Fruit fly (Drosophila melanogaster): ENCODE data around the gene CG42654.

CG42654 gene

DNA sequence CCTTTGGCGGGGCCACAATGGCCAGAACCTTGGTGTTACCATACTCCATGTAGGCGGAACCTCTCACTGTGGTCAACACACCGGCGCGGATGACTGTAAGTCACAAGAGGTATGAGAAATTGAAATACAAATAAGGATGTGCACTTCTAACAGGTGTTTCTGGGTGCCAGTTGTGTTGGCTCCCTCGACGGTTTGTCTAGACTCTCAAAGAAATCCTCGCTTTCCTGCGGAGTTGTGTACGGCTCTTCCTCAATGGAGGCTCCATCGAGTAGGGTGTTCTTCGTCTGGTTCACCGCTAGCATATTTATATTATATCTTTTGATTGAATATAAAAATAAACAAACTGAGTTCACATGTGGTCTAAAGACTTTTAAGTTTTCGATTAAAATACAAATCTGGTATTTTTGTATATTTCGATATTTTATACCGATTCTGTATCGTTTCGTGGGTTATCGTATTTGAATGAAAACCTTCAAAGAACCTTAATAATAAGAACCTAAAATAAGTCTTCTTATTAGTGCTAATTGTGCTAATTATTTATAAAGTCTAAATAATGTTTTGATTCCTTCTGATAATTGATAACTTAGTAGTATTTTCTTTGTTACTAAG lies 40.9 kb downstream of the CG42654 start, which contains the start of gene Mtr3 (continued):
- no peak for TF ChIP-seq Sry-δ (GFP tag; optimal IDR thresholded peaks at IDR 0.05)

DNA sequence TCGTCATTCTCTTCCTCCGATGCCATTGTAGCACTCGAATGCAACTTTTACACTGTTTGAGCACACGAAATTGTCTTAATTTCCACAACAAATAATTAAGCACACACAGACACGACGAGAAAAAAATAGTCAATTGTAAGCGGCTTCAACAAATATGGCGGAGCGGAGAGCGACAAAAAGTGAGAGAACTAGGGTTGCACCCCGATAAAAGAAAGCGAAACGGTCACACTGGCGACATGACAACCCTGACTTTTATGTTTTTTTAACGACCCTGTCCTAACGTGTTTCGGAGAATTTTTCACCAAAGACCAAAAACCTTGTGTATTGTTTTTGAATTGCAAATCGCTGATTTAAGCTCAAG lies 44.3 kb downstream of the CG42654 start, which contains the start of the genes Mi-2 and Prp3:
TSS of gene Mi-2 (minus strand) at position 162 of the 361 bp plus-strand sequence.
TSS of gene Prp3 (plus strand) at position 247 of the 361 bp plus-strand sequence.
- TF ChIP-seq CG4820 (GFP tag; optimal IDR thresholded peaks at IDR 0.05) (no peak), MESR4 (GFP tag; optimal IDR thresholded peaks at IDR 0.05) (peak; percentile 81), CG10959 (GFP tag; IDR thresholded peaks at IDR 0.05) (no peak), twi (tag; optimal IDR thresholded peaks at IDR 0.05) (no peak), CG10267 (tag; optimal IDR thresholded peaks at IDR 0.05) (peak; percentile 52), YL-1 (GFP tag; optimal IDR thresholded peaks at IDR 0.05) (peak; percentile 94), ase (GFP tag; IDR thresholded peaks at IDR 0.05) (no peak), unpg (GFP tag; optimal IDR thresholded peaks at IDR 0.05) (no peak), CG17361 (GFP tag; IDR thresholded peaks at IDR 0.05) (no peak), CG10431 (GFP tag; optimal IDR thresholded peaks at IDR 0.05) (no peak), CG11560 (tag; IDR thresholded peaks at IDR 0.05) (no peak), GATAe (GFP tag; conservative IDR thresholded peaks at IDR 0.05) (no peak), gsb (GFP tag; IDR thresholded peaks at IDR 0.05) (no peak), Dip2 (GFP tag; IDR thresholded peaks at IDR 0.05) (no peak), crc (GFP tag; optimal IDR thresholded peaks at IDR 0.05) (no peak), unc-4 (GFP tag; IDR thresholded peaks at IDR 0.05; ENCODE audit: partially characterized antibody) (no peak), Ravus (GFP tag; IDR thresholded peaks at IDR 0.05) (no peak), E2f2 (GFP tag; IDR thresholded peaks at IDR 0.05) (peak; percentile 62), bbx (GFP tag; IDR thresholded peaks at IDR 0.05; ENCODE audit: partially characterized antibody) (0 out of 2 replicates have a peak, but pooled peaks have one; percentile 15), bab2 (GFP tag; optimal IDR thresholded peaks at IDR 0.05) (no peak), Pdp1 (GFP tag; optimal IDR thresholded peaks at IDR 0.05) (peak in 1 of 2 experiments; percentile 31), disco-r (GFP tag; optimal IDR thresholded peaks at IDR 0.05) (no peak), CG4617 (GFP tag; optimal IDR thresholded peaks at IDR 0.05; ENCODE audit: borderline replicate concordance) (peak; percentile 95), Spps (tag; optimal IDR thresholded peaks at IDR 0.05) (no peak), Sry-δ (GFP tag; optimal IDR thresholded peaks at IDR 0.05) (peak; percentile 68), CG4282 (GFP tag; optimal IDR thresholded peaks at IDR 0.05) (no peak), pros (GFP tag; optimal IDR thresholded peaks at IDR 0.05) (no peak), CG12219 (GFP tag; optimal IDR thresholded peaks at IDR 0.05) (no peak), gem (tag; optimal IDR thresholded peaks at IDR 0.05) (no peak), Fer3 (tag; optimal IDR thresholded peaks at IDR 0.05) (peak; percentile 24), gcm (GFP tag; optimal IDR thresholded peaks at IDR 0.05) (no peak), CG11695 (GFP tag; IDR thresholded peaks at IDR 0.05) (no peak; the same call in 2 of the 3 replicates), ftz-f1 (GFP tag; optimal IDR thresholded peaks at IDR 0.05) (peak; percentile 93), Oaz (GFP tag; IDR thresholded peaks at IDR 0.05) (no peak), CG15601 (tag; optimal IDR thresholded peaks at IDR 0.05) (peak; percentile 17), Scr (GFP tag; IDR thresholded peaks at IDR 0.05; ENCODE audit: partially characterized antibody) (peak; percentile 14; the same call in 1 of the 2 replicates), CG17829 (tag; optimal IDR thresholded peaks at IDR 0.05) (peak; percentile 27), zf30C (GFP tag; optimal IDR thresholded peaks at IDR 0.05) (peak; percentile 64), pfk (GFP tag; optimal IDR thresholded peaks at IDR 0.05) (peak; percentile 40), Stat92E (GFP tag; optimal IDR thresholded peaks at IDR 0.05) (peak in 1 of 3 experiments; percentile 93), CG12942 (GFP tag; optimal IDR thresholded peaks at IDR 0.05) (no peak), grau (tag; optimal IDR thresholded peaks at IDR 0.05) (no peak), CG17385 (GFP tag; optimal IDR thresholded peaks at IDR 0.05) (no peak), hb (GFP tag; IDR thresholded peaks at IDR 0.05; ENCODE audit: partially characterized antibody) (no peak), Ets97D (GFP tag; optimal IDR thresholded peaks at IDR 0.05) (peak; percentile 94), CG7556 (GFP tag; optimal IDR thresholded peaks at IDR 0.05) (no peak), fru (optimal IDR thresholded peaks at IDR 0.05) (no peak), CG3065 (GFP tag; optimal IDR thresholded peaks at IDR 0.05) (no peak)

All from whole organism, embryonic.